Worm (Caenorhabditis elegans): ENCODE data around the gene C25G4.3.

C25G4.3 gene

DNA sequence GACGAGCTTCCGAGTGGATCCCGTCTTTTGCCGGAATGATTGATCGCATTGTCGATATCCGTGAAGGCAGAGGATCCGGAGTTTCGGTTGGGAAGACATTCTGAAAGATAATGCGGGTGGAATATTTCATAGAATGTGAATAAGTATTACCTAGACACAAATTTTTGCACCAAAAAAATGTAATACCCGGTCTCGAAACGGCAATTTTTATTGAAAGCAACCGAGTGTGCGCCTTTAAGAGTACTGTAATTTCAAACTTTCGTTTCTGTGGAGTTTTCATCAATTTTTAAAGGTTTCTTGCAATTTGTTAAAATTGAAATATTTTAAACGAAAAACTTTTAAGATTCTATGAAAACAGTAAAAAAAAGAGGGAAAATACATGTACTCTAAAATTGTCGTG is 1.7 kb downstream of the C25G4.3 start, which contains the start of gene C25G4.2:
TSS of gene C25G4.2 (minus strand) at position 100 of the 400 bp plus-strand sequence.
- TF ChIP-seq atf-7 (tag; optimal IDR thresholded peaks at IDR 0.05) (no peak), lin-35 (GFP tag; optimal IDR thresholded peaks at IDR 0.05) (no peak), snpc-4 (GFP tag; optimal IDR thresholded peaks at IDR 0.05) (no peak), snpc-4 (tag; optimal IDR thresholded peaks at IDR 0.05) (no peak), hrde-1 (tag; optimal IDR thresholded peaks at IDR 0.05; ENCODE audit: borderline replicate concordance) (no peak), lir-1 (GFP tag; conservative IDR thresholded peaks at IDR 0.05) (no peak), ZK185.1 (tag; optimal IDR thresholded peaks at IDR 0.05; ENCODE audit: poor library complexity, severe bottlenecking) (no peak), aptf-3 (GFP tag; IDR thresholded peaks at IDR 0.05) (no peak), F33H1.4 (GFP tag; IDR thresholded peaks at IDR 0.05) (no peak), B0336.3 (GFP tag; IDR thresholded peaks at IDR 0.05) (no peak), ztf-25 (GFP tag; IDR thresholded peaks at IDR 0.05) (no peak), hlh-12 (tag; optimal IDR thresholded peaks at IDR 0.05) (no peak), lin-40 (tag; optimal IDR thresholded peaks at IDR 0.05) (no peak)

DNA sequence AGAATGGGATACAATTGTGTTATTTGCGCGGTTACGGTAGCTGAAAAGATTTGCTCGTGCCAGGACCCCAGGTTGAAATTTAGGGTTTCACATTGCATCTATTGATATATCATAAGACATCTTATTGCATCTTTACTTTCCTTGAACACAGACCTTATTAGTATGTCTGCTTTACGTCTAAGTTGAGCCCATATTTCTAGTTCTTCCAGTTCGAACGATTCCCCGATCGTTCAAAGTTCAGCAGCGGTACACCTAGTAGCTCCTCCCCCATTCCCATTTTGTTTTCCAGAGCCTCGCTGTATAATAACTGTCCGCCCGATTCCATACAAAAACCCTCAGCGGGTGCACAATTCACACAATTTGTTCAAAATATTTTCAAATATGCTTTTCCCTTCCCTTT is 4.0 kb downstream of the C25G4.3 start, which contains the start of gene C25G4.17:
TSS of gene C25G4.17 (plus strand) at position 301 of the 400 bp plus-strand sequence.
- no peak for TF ChIP-seq nfya-1 (tag; optimal IDR thresholded peaks at IDR 0.05; ENCODE audit: borderline replicate concordance, insufficient read depth)
- TF ChIP-seq gei-17 (GFP tag; optimal IDR thresholded peaks at IDR 0.05) = no peak
- TF ChIP-seq D2030.7 (GFP tag; IDR thresholded peaks at IDR 0.05) = no peak
- no peak for TF ChIP-seq T26A5.8 (tag; optimal IDR thresholded peaks at IDR 0.05)
- TF ChIP-seq hlh-12 (tag; optimal IDR thresholded peaks at IDR 0.05) = no peak
- TF ChIP-seq fkh-3 (tag; optimal IDR thresholded peaks at IDR 0.05) = no peak
- TF ChIP-seq egl-18 (GFP tag; IDR thresholded peaks at IDR 0.05) = no peak
- no peak for TF ChIP-seq ztf-26 (tag; optimal IDR thresholded peaks at IDR 0.05)
- no peak for TF ChIP-seq ZK185.1 (tag; optimal IDR thresholded peaks at IDR 0.05; ENCODE audit: poor library complexity, severe bottlenecking)
- TF ChIP-seq unc-62 (GFP tag; optimal IDR thresholded peaks at IDR 0.05) = no peak

DNA sequence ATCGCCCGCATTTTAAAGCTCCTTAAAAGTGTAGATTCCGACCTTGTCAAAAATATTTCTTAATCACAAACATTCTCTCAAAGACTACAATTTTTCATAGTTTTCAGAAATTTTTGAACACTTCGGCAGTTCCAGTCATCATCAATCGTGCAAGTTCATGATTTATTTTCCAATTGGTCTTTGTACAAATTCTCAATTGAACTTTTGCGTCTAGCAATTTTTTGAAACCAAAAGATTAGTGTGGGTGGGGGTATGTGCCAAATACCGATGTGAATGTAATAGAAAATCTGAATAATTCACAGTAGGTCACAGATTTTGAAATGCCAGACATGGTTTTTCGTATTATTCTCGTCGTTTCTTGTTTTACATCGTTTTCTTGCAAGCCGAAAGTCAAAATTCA is 7.3 kb downstream of the C25G4.3 start, which contains the start of gene clec-185:
TSS of gene clec-185 (plus strand) at position 301 of the 400 bp plus-strand sequence.
- TF ChIP-seq chd-7 (tag; optimal IDR thresholded peaks at IDR 0.05) (no peak), unc-130 (GFP tag; optimal IDR thresholded peaks at IDR 0.05) (no peak), Y56A3A.18 (GFP tag; IDR thresholded peaks at IDR 0.05) (no peak), bed-1 (GFP tag; IDR thresholded peaks at IDR 0.05) (no peak), xnd-1 (tag; optimal IDR thresholded peaks at IDR 0.05) (no peak), lag-1 (GFP tag; IDR thresholded peaks at IDR 0.05) (no peak), K11D2.4 (GFP tag; IDR thresholded peaks at IDR 0.05) (no peak), egl-44 (GFP tag; IDR thresholded peaks at IDR 0.05) (no peak), mel-28 (tag; optimal IDR thresholded peaks at IDR 0.05; ENCODE audit: borderline replicate concordance) (no peak), F10E7.11 (tag; optimal IDR thresholded peaks at IDR 0.05) (no peak), ztf-25 (GFP tag; IDR thresholded peaks at IDR 0.05) (no peak), F37B4.10 (GFP tag; IDR thresholded peaks at IDR 0.05) (no peak), rcor-1 (GFP tag; IDR thresholded peaks at IDR 0.05) (no peak), pha-4 (tag; optimal IDR thresholded peaks at IDR 0.05) (no peak), ztf-28 (GFP tag; IDR thresholded peaks at IDR 0.05) (no peak), hlh-12 (tag; optimal IDR thresholded peaks at IDR 0.05) (no peak), lin-26 (GFP tag; IDR thresholded peaks at IDR 0.05) (no peak), ceh-27 (GFP tag; optimal IDR thresholded peaks at IDR 0.05) (no peak), B0019.2 (GFP tag; conservative IDR thresholded peaks at IDR 0.05) (no peak), F57C9.4 (tag; optimal IDR thresholded peaks at IDR 0.05) (no peak)

Measured in whole organism, young adult.